Fruit fly (Drosophila melanogaster): ENCODE results near the gene CG31288.
A peak's percentile ranks its signal among the peaks of the same experiment; 100 is the strongest.

- TF ChIP-seq OdsH (GFP tag; optimal IDR thresholded peaks at IDR 0.05) (peak; percentile 55), Hnf4 (GFP tag; optimal IDR thresholded peaks at IDR 0.05) (no peak), Abd-B (GFP tag; optimal IDR thresholded peaks at IDR 0.05) (no peak), h (GFP tag; optimal IDR thresholded peaks at IDR 0.05) (peak; percentile 83), Rel (GFP tag; optimal IDR thresholded peaks at IDR 0.05) (no peak), Rel (tag; optimal IDR thresholded peaks at IDR 0.05) (peak; percentile 53), N (GFP tag; optimal IDR thresholded peaks at IDR 0.05) (no peak), HLH106 (tag; optimal IDR thresholded peaks at IDR 0.05) (peak; percentile 72)
Measured at dm6 chr3R:25262322-25262761, 37.0 kb downstream of the CG31288 start, which contains the start of the genes Kdsr and CG11858.
